Worm (Caenorhabditis elegans) whole organism, L4 larva: ENCODE measurements around the gene F15G9.2.
A peak's percentile ranks its signal among the peaks of the same experiment; 100 is the strongest.
"Not testable (repeated sequence)": the region's sequence is repeated elsewhere in the genome, so short reads cannot be mapped to it uniquely, and the experiment has no call there.

ENCODE experiments used
- D1046.2 ChIP-seq: fragments of 200-800 bp; sonication (Bioruptor generic); IDR thresholded peaks from 2 replicates; pipeline ENCODE4 v1.3.6; 2022; ENCODE audit warnings: missing genetic modification characterization, missing compliant biosample characterization
- F44E2.7 ChIP-seq: fragments of 200-800 bp; sonication (Bioruptor generic); IDR thresholded peaks from 2 replicates; pipeline ENCODE4 v2.1.2; 2022; ENCODE audit warnings: missing genetic modification characterization, missing compliant biosample characterization
- F49E8.2 ChIP-seq: sonication (generic microtip); optimal IDR thresholded peaks from 2 replicates; lab custom pipeline; 2016; ENCODE audit warnings: missing compliant biosample characterization, mild to moderate bottlenecking, missing genetic modification characterization, borderline replicate concordance
- T20F7.1 ChIP-seq: fragments of 200-800 bp; sonication (Bioruptor generic); optimal IDR thresholded peaks from 2 replicates; lab custom pipeline; 2018; ENCODE audit warnings: mild to moderate bottlenecking, missing genetic modification characterization, missing compliant biosample characterization
- T26A8.4 ChIP-seq: fragments of 200-800 bp; sonication (Bioruptor generic); IDR thresholded peaks from 2 replicates; pipeline ENCODE4 v1.3.6; 2022; ENCODE audit warnings: missing genetic modification characterization, missing compliant biosample characterization
- Y105C5A.15 ChIP-seq: fragments of 200-800 bp; sonication (Bioruptor generic); IDR thresholded peaks from 2 replicates; pipeline ENCODE4 v1.3.6; 2022; ENCODE audit warnings: missing genetic modification characterization, missing compliant biosample characterization
- Y48G9A.11 ChIP-seq: fragments of 200-800 bp; sonication (Bioruptor generic); IDR thresholded peaks from 2 replicates; pipeline ENCODE4 v1.3.6; 2022; ENCODE audit warnings: missing genetic modification reagents, missing genetic modification characterization, missing compliant biosample characterization
- Y75B8A.6 ChIP-seq: fragments of 200-800 bp; sonication (Bioruptor generic); IDR thresholded peaks from 2 replicates; pipeline ENCODE4 v1.3.6; 2022; ENCODE audit warnings: missing genetic modification reagents, missing genetic modification characterization, missing compliant biosample characterization
- aha-1 ChIP-seq: fragments of 150-350 bp; peaks from one replicate; lab custom pipeline; 2014; ENCODE audit warnings: missing biosample characterization, missing genetic modification characterization
- arid-1 ChIP-seq: fragments of 200-800 bp; sonication (Bioruptor generic); conservative IDR thresholded peaks from 2 replicates; pipeline ENCODE4 v1.3.6; 2022; ENCODE audit warnings: missing genetic modification reagents, missing genetic modification characterization, missing compliant biosample characterization
- ceh-32 ChIP-seq: sonication (generic microtip); optimal IDR thresholded peaks from 2 replicates; lab custom pipeline; 2016; ENCODE audit warnings: mild to moderate bottlenecking, missing genetic modification characterization, missing compliant biosample characterization; ENCODE audit not compliant: poor library complexity
- ceh-44 ChIP-seq: fragments of 200-800 bp; sonication (Bioruptor generic); IDR thresholded peaks from 2 replicates; pipeline ENCODE4 v1.3.6; 2022; ENCODE audit warnings: missing genetic modification reagents, missing genetic modification characterization, missing compliant biosample characterization
- daf-8 ChIP-seq: fragments of 200-800 bp; sonication (Bioruptor generic); IDR thresholded peaks from 2 replicates; pipeline ENCODE4 v1.3.6; 2022; ENCODE audit warnings: missing genetic modification characterization, missing compliant biosample characterization
- dmd-9 ChIP-seq: fragments of 200-800 bp; sonication (Bioruptor generic); IDR thresholded peaks from 2 replicates; pipeline ENCODE4 v1.3.6; 2022; ENCODE audit warnings: missing genetic modification reagents, missing genetic modification characterization, missing compliant biosample characterization
- dpl-1 ChIP-seq: fragments of 150-350 bp; optimal IDR thresholded peaks from 2 replicates; lab custom pipeline; 2014; ENCODE audit warnings: missing biosample characterization, missing genetic modification reagents, missing genetic modification characterization
- duxl-1 ChIP-seq: sonication (generic microtip); optimal IDR thresholded peaks from 2 replicates; lab custom pipeline; 2016; ENCODE audit warnings: mild to moderate bottlenecking, missing genetic modification characterization, moderate library complexity, missing compliant biosample characterization; ENCODE audit not compliant: poor library complexity
- fkh-10 ChIP-seq: fragments of 150-350 bp; optimal IDR thresholded peaks from 2 replicates; lab custom pipeline; 2014; ENCODE audit warnings: missing biosample characterization, missing genetic modification reagents, missing genetic modification characterization
- gei-8 ChIP-seq: fragments of 200-800 bp; sonication (Bioruptor generic); optimal IDR thresholded peaks from 2 replicates; lab custom pipeline; 2018; ENCODE audit warnings: mild to moderate bottlenecking, missing genetic modification characterization, missing compliant biosample characterization
- hif-1 ChIP-seq, 2 experiments: sonication (generic microtip); optimal IDR thresholded peaks; 2 replicates each; lab custom pipeline; 2016 to 2017; ENCODE audit warnings: missing compliant biosample characterization in 2 of 2, missing genetic modification characterization in 2 of 2, missing genetic modification reagents in 2 of 2, missing genotype in 2 of 2, mild to moderate bottlenecking in 1 of 2
- hlh-11 ChIP-seq: fragments of 200-800 bp; sonication (Bioruptor generic); optimal IDR thresholded peaks from 2 replicates; lab custom pipeline; 2018; ENCODE audit warnings: mild to moderate bottlenecking, missing genetic modification characterization, missing compliant biosample characterization
- hlh-30 ChIP-seq: sonication (generic microtip); optimal IDR thresholded peaks from 2 replicates; lab custom pipeline; 2017; ENCODE audit warnings: antibody characterized with exemption, mild to moderate bottlenecking, missing genetic modification characterization, missing compliant biosample characterization; ENCODE audit not compliant: insufficient read depth
- lim-7 ChIP-seq: fragments of 200-800 bp; sonication (Bioruptor generic); IDR thresholded peaks from 2 replicates; pipeline ENCODE4 v1.3.6; 2022; ENCODE audit warnings: missing genetic modification characterization, missing compliant biosample characterization
- lin-1 ChIP-seq: fragments of 200-800 bp; sonication (Bioruptor generic); IDR thresholded peaks from 2 replicates; pipeline ENCODE4 v1.3.6; 2022; ENCODE audit warnings: missing genetic modification reagents, missing genetic modification characterization, missing compliant biosample characterization
- lin-38 ChIP-seq: fragments of 200-800 bp; sonication (Bioruptor generic); IDR thresholded peaks from 2 replicates; pipeline ENCODE4 v1.3.6; 2022; ENCODE audit warnings: missing genetic modification reagents, missing genetic modification characterization, missing compliant biosample characterization
- lin-39 ChIP-seq: fragments of 150-350 bp; optimal IDR thresholded peaks from 2 replicates; lab custom pipeline; 2014; ENCODE audit warnings: missing biosample characterization, missing genetic modification reagents, missing genetic modification characterization
- madf-5 ChIP-seq, 2 experiments: fragments of 200-800 bp; sonication (Bioruptor generic); IDR thresholded peaks; 2 replicates each; pipeline ENCODE4 v1.3.6; 2022; ENCODE audit warnings: missing compliant biosample characterization in 2 of 2, missing genetic modification characterization in 2 of 2
- madf-9 ChIP-seq: fragments of 200-800 bp; sonication (Bioruptor generic); conservative IDR thresholded peaks from 2 replicates; pipeline ENCODE4 v1.3.6; 2022; ENCODE audit warnings: missing genetic modification reagents, missing genetic modification characterization, missing compliant biosample characterization
- mes-2 ChIP-seq: sonication (generic microtip); optimal IDR thresholded peaks from 2 replicates; lab custom pipeline; 2016; ENCODE audit warnings: missing genotype, mild to moderate bottlenecking, missing genetic modification characterization, missing compliant biosample characterization; ENCODE audit not compliant: poor library complexity, severe bottlenecking
- nhr-102 ChIP-seq: sonication (generic microtip); optimal IDR thresholded peaks from 2 replicates; lab custom pipeline; 2016; ENCODE audit warnings: mild to moderate bottlenecking, missing genetic modification characterization, moderate library complexity, missing compliant biosample characterization
- nhr-41 ChIP-seq: fragments of 200-800 bp; sonication (Bioruptor generic); IDR thresholded peaks from 2 replicates; pipeline ENCODE4 v1.3.6; 2022; ENCODE audit warnings: missing genetic modification reagents, missing genetic modification characterization, missing compliant biosample characterization
- nhr-6 ChIP-seq: fragments of 150-350 bp; optimal IDR thresholded peaks from 2 replicates; lab custom pipeline; 2014; ENCODE audit warnings: missing biosample characterization, missing genetic modification characterization
- pha-4 ChIP-seq, 2 experiments: fragments of 150-350 bp in 1 of 2; fragments of 200-800 bp in 1 of 2; sonication (Bioruptor generic) in 1 of 2; IDR thresholded peaks in 1 of 2; optimal IDR thresholded peaks in 1 of 2; 2 replicates each; pipeline versions ENCODE4 v1.3.6 to Lab custom; 2014 to 2022; ENCODE audit warnings: missing genetic modification characterization in 2 of 2, missing genetic modification reagents in 2 of 2, missing biosample characterization in 1 of 2, missing compliant biosample characterization in 1 of 2
- php-3 ChIP-seq: fragments of 200-800 bp; sonication (Bioruptor generic); IDR thresholded peaks from 2 replicates; pipeline ENCODE4 v1.3.6; 2022; ENCODE audit warnings: missing genetic modification reagents, missing genetic modification characterization, missing compliant biosample characterization
- rbr-2 ChIP-seq: sonication (generic microtip); optimal IDR thresholded peaks from 2 replicates; lab custom pipeline; 2016; ENCODE audit warnings: missing genotype, missing genetic modification characterization, missing compliant biosample characterization
- saeg-2 ChIP-seq: fragments of 200-800 bp; sonication (Bioruptor generic); IDR thresholded peaks from 2 replicates; pipeline ENCODE4 v1.3.6; 2022; ENCODE audit warnings: missing genetic modification reagents, missing genetic modification characterization, missing compliant biosample characterization
- sdz-12 ChIP-seq: fragments of 200-800 bp; sonication (Bioruptor generic); optimal IDR thresholded peaks from 2 replicates; lab custom pipeline; 2018; ENCODE audit warnings: mild to moderate bottlenecking, missing genetic modification characterization, missing compliant biosample characterization
- set-16 ChIP-seq: fragments of 200-800 bp; sonication (Bioruptor generic); IDR thresholded peaks from 2 replicates; pipeline ENCODE4 v1.3.6; 2022; ENCODE audit warnings: missing genetic modification reagents, missing genetic modification characterization, missing compliant biosample characterization
- spr-1 ChIP-seq: sonication (generic microtip); optimal IDR thresholded peaks from 2 replicates; lab custom pipeline; 2016; ENCODE audit warnings: mild to moderate bottlenecking, missing genetic modification characterization, missing compliant biosample characterization
- spr-3 ChIP-seq: fragments of 200-800 bp; sonication (Bioruptor generic); optimal IDR thresholded peaks from 2 replicates; lab custom pipeline; 2018; ENCODE audit warnings: mild to moderate bottlenecking, missing genetic modification characterization, missing compliant biosample characterization
- tag-97 ChIP-seq: fragments of 200-800 bp; sonication (Bioruptor generic); IDR thresholded peaks from 2 replicates; pipeline ENCODE4 v1.3.6; 2022; ENCODE audit warnings: missing genetic modification characterization, missing compliant biosample characterization
- unc-130 ChIP-seq: sonication (generic microtip); optimal IDR thresholded peaks from 2 replicates; lab custom pipeline; 2016; ENCODE audit warnings: missing genetic modification reagents, missing genetic modification characterization, missing compliant biosample characterization
- unc-62 ChIP-seq, 3 experiments: fragments of 150-350 bp in 1 of 3; sonication (generic microtip); optimal IDR thresholded peaks in 2 of 3; peaks in 1 of 3; 1 replicate in 1 of 3; 2 replicates in 2 of 3; lab custom pipeline; 2014 to 2017; ENCODE audit warnings: missing biosample characterization in 3 of 3, missing genetic modification characterization in 3 of 3, missing genetic modification reagents in 3 of 3, missing genotype in 1 of 3
- vab-7 ChIP-seq: fragments of 200-800 bp; sonication (Bioruptor generic); IDR thresholded peaks from 2 replicates; pipeline ENCODE4 v1.3.6; 2022; ENCODE audit warnings: missing genetic modification reagents, missing genetic modification characterization, missing compliant biosample characterization
- zfp-3 ChIP-seq: fragments of 200-800 bp; sonication (Bioruptor generic); conservative IDR thresholded peaks from 2 replicates; pipeline ENCODE4 v1.3.6; 2022; ENCODE audit warnings: missing genetic modification reagents, missing genetic modification characterization, missing compliant biosample characterization
- zip-11 ChIP-seq: fragments of 200-800 bp; sonication (Bioruptor generic); IDR thresholded peaks from 2 replicates; pipeline ENCODE4 v1.3.6; 2022; ENCODE audit warnings: missing genetic modification characterization, missing compliant biosample characterization
- ztf-11 ChIP-seq: fragments of 150-350 bp; optimal IDR thresholded peaks from 2 replicates; lab custom pipeline; 2014; ENCODE audit warnings: missing biosample characterization, missing genetic modification characterization

The F15G9.2 gene

ce11 chrX:9754537-9754936 is 41.0 kb upstream of the F15G9.2 start:
- TF ChIP-seq spr-3 (GFP tag; lab: Kevin White, UChicago), result no peak
- no peak for TF ChIP-seq ztf-11
- peak; percentile 50 for TF ChIP-seq aha-1 (tag; lab: Kevin White, UChicago)
- TF ChIP-seq hlh-30 (tag; lab: Kevin White, UChicago), result no peak
- TF ChIP-seq lin-39 (tag; lab: Kevin White, UChicago), result no peak
- TF ChIP-seq F44E2.7 (GFP tag; lab: Robert Waterston, UW), result no peak

ce11 chrX:9743513-9743914 is 30.0 kb upstream of the F15G9.2 start:
- TF ChIP-seq lin-1 (GFP tag; lab: Robert Waterston, UW), result peak; percentile 97
- TF ChIP-seq unc-130 (GFP tag; lab: Kevin White, UChicago), result peak; percentile 88
- TF ChIP-seq T20F7.1 (GFP tag; lab: Kevin White, UChicago), result peak; percentile 70
- TF ChIP-seq lin-38 (GFP tag; lab: Robert Waterston, UW), result peak; percentile 91
- peak; percentile 70 for TF ChIP-seq set-16 (GFP tag; lab: Robert Waterston, UW)
- peak; percentile 98 for TF ChIP-seq pha-4 (GFP tag; IDR thresholded peaks at IDR 0.05; lab: Robert Waterston, UW)
- not testable (repeated sequence) for TF ChIP-seq pha-4, unc-62 (tag; optimal IDR thresholded peaks at IDR 0.05; lab: Kevin White, UChicago)
- TF ChIP-seq ceh-44, result peak; percentile 95
- peak; percentile 83 for TF ChIP-seq hlh-11
- peak; percentile 98 for TF ChIP-seq vab-7 (GFP tag; lab: Robert Waterston, UW)
- TF ChIP-seq sdz-12 (GFP tag; lab: Kevin White, UChicago), result peak; percentile 96
- TF ChIP-seq spr-1 (tag; lab: Kevin White, UChicago), result peak; percentile 94
- TF ChIP-seq T26A8.4, result peak; percentile 96
- peak; percentile 97 for TF ChIP-seq arid-1
- TF ChIP-seq D1046.2 (GFP tag; lab: Robert Waterston, UW), result peak; percentile 96
- peak; percentile 91 for TF ChIP-seq duxl-1 (tag; lab: Kevin White, UChicago)
- peak; percentile 97; the same call in 1 of the 2 replicates for TF ChIP-seq daf-8
- TF ChIP-seq mes-2 (tag; lab: Kevin White, UChicago), result peak; percentile 87
- TF ChIP-seq madf-5 (GFP tag; IDR thresholded peaks at IDR 0.05; lab: Robert Waterston, UW), result peak; percentile 86 to 96
- peak; percentile 99 for TF ChIP-seq lim-7
- peak; percentile 89 for TF ChIP-seq zip-11 (GFP tag; lab: Robert Waterston, UW)
- TF ChIP-seq php-3 (GFP tag; lab: Robert Waterston, UW), result peak; percentile 95
- peak; percentile 67 for TF ChIP-seq ceh-32
- peak; percentile 72 to 80 for TF ChIP-seq hif-1 (tag; optimal IDR thresholded peaks at IDR 0.05; lab: Kevin White, UChicago)
- TF ChIP-seq F44E2.7 (GFP tag; lab: Robert Waterston, UW), result peak; percentile 98
- peak; percentile 92 for TF ChIP-seq F49E8.2
- peak; percentile 94 for TF ChIP-seq zfp-3 (GFP tag; lab: Robert Waterston, UW)
- peak; percentile 90 for TF ChIP-seq Y48G9A.11 (GFP tag; lab: Robert Waterston, UW)
- TF ChIP-seq nhr-6 (tag; lab: Kevin White, UChicago), result peak; percentile 72
- TF ChIP-seq dpl-1, result peak; percentile 19
- peak; percentile 84 for TF ChIP-seq fkh-10 (GFP tag; lab: Kevin White, UChicago)
- peak; percentile 93 for TF ChIP-seq dmd-9 (GFP tag; lab: Robert Waterston, UW)
- TF ChIP-seq Y75B8A.6 (GFP tag; lab: Robert Waterston, UW), result peak; percentile 97
- peak; percentile 92 for TF ChIP-seq nhr-102 (tag; lab: Kevin White, UChicago)
- TF ChIP-seq gei-8, result peak; percentile 91
- peak; percentile 93 for TF ChIP-seq saeg-2 (GFP tag; lab: Robert Waterston, UW)
- peak; percentile 94 for TF ChIP-seq nhr-41 (GFP tag; lab: Robert Waterston, UW)
- TF ChIP-seq unc-62 (GFP tag; optimal IDR thresholded peaks at IDR 0.05 in 1 of 2; lab: Kevin White, UChicago), result peak in 1 of 2 experiments; percentile 96
- peak; percentile 92 for TF ChIP-seq Y105C5A.15 (GFP tag; lab: Robert Waterston, UW)
- peak; percentile 84; the same call in 1 of the 2 replicates for TF ChIP-seq tag-97 (GFP tag; lab: Robert Waterston, UW)
- TF ChIP-seq madf-9 (GFP tag; lab: Robert Waterston, UW), result peak; percentile 93
- TF ChIP-seq spr-3 (GFP tag; lab: Kevin White, UChicago), result peak; percentile 93
- peak; percentile 95 for TF ChIP-seq rbr-2 (tag; lab: Kevin White, UChicago)
